Fruit fly (Drosophila melanogaster): Measurements from ENCODE around the gene dsb.

The dsb gene

DNA sequence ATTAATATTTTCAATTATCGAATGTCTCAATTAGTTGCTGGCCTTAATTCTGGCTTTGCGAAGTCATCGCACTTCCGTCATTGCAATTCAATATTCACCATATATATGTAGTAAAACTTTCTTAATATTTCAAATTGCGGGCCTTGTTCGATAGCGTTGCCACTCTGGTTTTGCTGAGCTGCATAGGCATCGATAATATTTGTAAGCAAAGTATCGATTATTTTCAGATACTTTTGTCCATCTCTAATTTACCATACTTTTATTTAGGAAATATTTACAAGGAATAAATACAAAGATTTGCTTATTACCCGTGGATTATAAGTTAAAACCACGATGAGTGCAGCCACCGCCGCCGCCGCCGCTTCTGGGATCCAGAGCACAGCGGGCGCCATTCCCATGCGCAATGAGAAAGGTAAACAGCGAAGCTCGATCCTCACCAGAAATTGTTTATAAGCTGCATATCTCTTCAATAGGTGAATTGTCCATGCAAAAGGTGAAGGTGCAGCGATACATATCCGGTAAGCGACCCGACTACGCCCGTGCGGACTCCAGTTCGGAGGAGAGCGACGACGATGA, 30.9 kb upstream of the dsb start, which contains the start of gene Mfap1 (continued):
- TF ChIP-seq CG17385 (GFP tag; optimal IDR thresholded peaks at IDR 0.05) (no peak), dmrt99B (tag; optimal IDR thresholded peaks at IDR 0.05) (no peak), CG7987 (GFP tag; optimal IDR thresholded peaks at IDR 0.05) (no peak), tll (GFP tag; optimal IDR thresholded peaks at IDR 0.05) (no peak), ranshi (GFP tag; IDR thresholded peaks at IDR 0.05) (no peak), cg (GFP tag; optimal IDR thresholded peaks at IDR 0.05) (no peak), CG15479 (GFP tag; optimal IDR thresholded peaks at IDR 0.05) (no peak), CG2129 (GFP tag; IDR thresholded peaks at IDR 0.05; ENCODE audit: partially characterized antibody) (peak; percentile 35; the same call in 1 of the 2 replicates), Doc2 (GFP tag; IDR thresholded peaks at IDR 0.05) (no peak), CG10431 (GFP tag; optimal IDR thresholded peaks at IDR 0.05) (no peak), sob (GFP tag; IDR thresholded peaks at IDR 0.05) (no peak), Chrac-16 (GFP tag; optimal IDR thresholded peaks at IDR 0.05) (no peak), NFAT (GFP tag; IDR thresholded peaks at IDR 0.05) (0 out of 2 replicates have a peak, but pooled peaks have one; percentile 49), CG14441 (GFP tag; IDR thresholded peaks at IDR 0.05) (no peak), cas (GFP tag; IDR thresholded peaks at IDR 0.05) (no peak), Usf (GFP tag; optimal IDR thresholded peaks at IDR 0.05) (no peak), cato (GFP tag; optimal IDR thresholded peaks at IDR 0.05; ENCODE audit: borderline replicate concordance) (no peak), Mrtf (GFP tag; IDR thresholded peaks at IDR 0.05) (no peak), CG3407 (GFP tag; optimal IDR thresholded peaks at IDR 0.05) (no peak), hkb (optimal IDR thresholded peaks at IDR 0.05) (no peak), hkb (GFP tag; IDR thresholded peaks at IDR 0.05) (no peak), fu2 (GFP tag; optimal IDR thresholded peaks at IDR 0.05) (no peak), CG4730 (GFP tag; IDR thresholded peaks at IDR 0.05) (no peak), sna (GFP tag; IDR thresholded peaks at IDR 0.05; ENCODE audit: partially characterized antibody) (0 out of 2 replicates have a peak, but pooled peaks have one; percentile 15), Scr (GFP tag; IDR thresholded peaks at IDR 0.05; ENCODE audit: partially characterized antibody) (peak; percentile 56), CG6765 (GFP tag; optimal IDR thresholded peaks at IDR 0.05) (no peak), CG15073 (GFP tag; optimal IDR thresholded peaks at IDR 0.05) (no peak), lab (GFP tag; optimal IDR thresholded peaks at IDR 0.05) (peak; percentile 13), CG18476 (GFP tag; optimal IDR thresholded peaks at IDR 0.05) (no peak), PHDP (tag; optimal IDR thresholded peaks at IDR 0.05) (no peak), CG12219 (GFP tag; optimal IDR thresholded peaks at IDR 0.05) (no peak), ATbp (GFP tag; optimal IDR thresholded peaks at IDR 0.05) (no peak), nerfin-1 (tag; optimal IDR thresholded peaks at IDR 0.05) (no peak), Abd-B (GFP tag; optimal IDR thresholded peaks at IDR 0.05) (no peak), CG7963 (GFP tag; IDR thresholded peaks at IDR 0.05; ENCODE audit: partially characterized antibody) (peak; percentile 24; the same call in 1 of the 3 replicates), CG18011 (GFP tag; optimal IDR thresholded peaks at IDR 0.05) (no peak), br (optimal IDR thresholded peaks at IDR 0.05) (no peak), D19B (GFP tag; optimal IDR thresholded peaks at IDR 0.05) (no peak), H2.0 (GFP tag; IDR thresholded peaks at IDR 0.05) (no peak), CG10366 (GFP tag; IDR thresholded peaks at IDR 0.05) (no peak), crol (GFP tag; IDR thresholded peaks at IDR 0.05) (no peak), ind (GFP tag; optimal IDR thresholded peaks at IDR 0.05) (no peak), Deaf1 (tag; optimal IDR thresholded peaks at IDR 0.05) (no peak), wek (GFP tag; optimal IDR thresholded peaks at IDR 0.05) (no peak), CG4328 (GFP tag; optimal IDR thresholded peaks at IDR 0.05) (no peak), gsb (GFP tag; IDR thresholded peaks at IDR 0.05) (no peak), Ssrp (tag; optimal IDR thresholded peaks at IDR 0.05) (no peak), CG8359 (GFP tag; optimal IDR thresholded peaks at IDR 0.05; ENCODE audit: borderline replicate concordance) (no peak), nom (GFP tag; optimal IDR thresholded peaks at IDR 0.05) (no peak), Ada2b (GFP tag; IDR thresholded peaks at IDR 0.05) (peak; percentile 41; the same call in 1 of the 2 replicates)

Data from whole organism, embryonic.